Fruit fly (Drosophila melanogaster): ENCODE measurements around the gene CG32413.

CG32413 gene

dm6 chr3L:5927536-5927935, 23.7 kb upstream of the CG32413 start:
- no peak for TF ChIP-seq CG34367 (tag; optimal IDR thresholded peaks at IDR 0.05)
- TF ChIP-seq CG9948 (tag; optimal IDR thresholded peaks at IDR 0.05), result no peak
- no peak for TF ChIP-seq gl (tag; optimal IDR thresholded peaks at IDR 0.05)
- no peak for TF ChIP-seq Snoo (tag; optimal IDR thresholded peaks at IDR 0.05)
- TF ChIP-seq CG32121 (GFP tag; IDR thresholded peaks at IDR 0.05), result no peak
- TF ChIP-seq fd96Ca (GFP tag; IDR thresholded peaks at IDR 0.05), result no peak
- no peak for TF ChIP-seq CG15710 (tag; optimal IDR thresholded peaks at IDR 0.05)
- no peak for TF ChIP-seq Ets98B (GFP tag; IDR thresholded peaks at IDR 0.05)
- no peak for TF ChIP-seq CG12605 (GFP tag; IDR thresholded peaks at IDR 0.05)
- no peak for TF ChIP-seq rn (GFP tag; IDR thresholded peaks at IDR 0.05)
- TF ChIP-seq CG13204 (GFP tag; optimal IDR thresholded peaks at IDR 0.05), result no peak

- TF ChIP-seq gl (tag; optimal IDR thresholded peaks at IDR 0.05) (no peak), CG14655 (GFP tag; optimal IDR thresholded peaks at IDR 0.05) (no peak), CG4496 (GFP tag; IDR thresholded peaks at IDR 0.05) (peak; percentile 66; the same call in 2 of the 3 replicates), CG17806 (tag; optimal IDR thresholded peaks at IDR 0.05) (no peak), Snoo (tag; optimal IDR thresholded peaks at IDR 0.05) (peak; percentile 20), CG32121 (GFP tag; IDR thresholded peaks at IDR 0.05) (peak; percentile 68), CG8301 (tag; optimal IDR thresholded peaks at IDR 0.05) (peak; percentile 13), CG10348 (GFP tag; IDR thresholded peaks at IDR 0.05) (no peak), fd96Ca (GFP tag; IDR thresholded peaks at IDR 0.05) (peak; percentile 12; the same call in 1 of the 3 replicates), rn (GFP tag; IDR thresholded peaks at IDR 0.05) (no peak), CG15710 (tag; optimal IDR thresholded peaks at IDR 0.05) (peak; percentile 5), CG8159 (tag; optimal IDR thresholded peaks at IDR 0.05) (no peak), Pif1A (GFP tag; optimal IDR thresholded peaks at IDR 0.05) (peak; percentile 23), CG9948 (tag; optimal IDR thresholded peaks at IDR 0.05) (no peak), D1 (tag; optimal IDR thresholded peaks at IDR 0.05) (no peak), CG12605 (GFP tag; IDR thresholded peaks at IDR 0.05) (peak; percentile 12; the same call in 1 of the 2 replicates), EcR (GFP tag; optimal IDR thresholded peaks at IDR 0.05) (peak; percentile 55), CG34367 (tag; optimal IDR thresholded peaks at IDR 0.05) (no peak), Ets98B (GFP tag; IDR thresholded peaks at IDR 0.05) (peak; percentile 60; the same call in 1 of the 2 replicates), CG13204 (GFP tag; optimal IDR thresholded peaks at IDR 0.05) (no peak), Pif1B (GFP tag; optimal IDR thresholded peaks at IDR 0.05) (peak; percentile 34)
Observed at dm6 chr3L:5926015-5926988, 22.4 kb upstream of the CG32413 start.

- TF ChIP-seq CG32121 (GFP tag; IDR thresholded peaks at IDR 0.05), result 0 out of 2 replicates have a peak, but pooled peaks have one; percentile 19
- TF ChIP-seq CG34367 (tag; optimal IDR thresholded peaks at IDR 0.05), result no peak
- no peak for TF ChIP-seq CG4496 (GFP tag; IDR thresholded peaks at IDR 0.05)
- TF ChIP-seq rn (GFP tag; IDR thresholded peaks at IDR 0.05), result no peak
Observed at dm6 chr3L:5923646-5924122, 19.8 kb upstream of the CG32413 start, which contains the start of gene CG33523. CG33523 (plus strand) TSS chr3L:5923862.

- TF ChIP-seq CG34367 (tag; optimal IDR thresholded peaks at IDR 0.05) (peak; percentile 21), CG32121 (GFP tag; IDR thresholded peaks at IDR 0.05) (0 out of 2 replicates have a peak, but pooled peaks have one; percentile 11), CG13204 (GFP tag; optimal IDR thresholded peaks at IDR 0.05) (peak; percentile 76), D1 (tag; optimal IDR thresholded peaks at IDR 0.05) (no peak), EcR (GFP tag; optimal IDR thresholded peaks at IDR 0.05) (no peak), CG10348 (GFP tag; IDR thresholded peaks at IDR 0.05) (no peak), CG8159 (tag; optimal IDR thresholded peaks at IDR 0.05) (no peak), CG12605 (GFP tag; IDR thresholded peaks at IDR 0.05) (no peak), CG8301 (tag; optimal IDR thresholded peaks at IDR 0.05) (no peak), rn (GFP tag; IDR thresholded peaks at IDR 0.05) (no peak), Ets98B (GFP tag; IDR thresholded peaks at IDR 0.05) (peak; percentile 41; the same call in 1 of the 2 replicates), Pif1B (GFP tag; optimal IDR thresholded peaks at IDR 0.05) (no peak), CG9948 (tag; optimal IDR thresholded peaks at IDR 0.05) (no peak), Pif1A (GFP tag; optimal IDR thresholded peaks at IDR 0.05) (no peak), fd96Ca (GFP tag; IDR thresholded peaks at IDR 0.05) (0 out of 3 replicates have a peak, but pooled peaks have one; percentile 42), gl (tag; optimal IDR thresholded peaks at IDR 0.05) (no peak), CG17806 (tag; optimal IDR thresholded peaks at IDR 0.05) (no peak), CG15710 (tag; optimal IDR thresholded peaks at IDR 0.05) (no peak), CG14655 (GFP tag; optimal IDR thresholded peaks at IDR 0.05) (no peak), Snoo (tag; optimal IDR thresholded peaks at IDR 0.05) (no peak), CG4496 (GFP tag; IDR thresholded peaks at IDR 0.05) (peak; percentile 56; the same call in 1 of the 3 replicates)
Observed at dm6 chr3L:5922005-5922685, 18.3 kb upstream of the CG32413 start, which contains the start of gene CG32407. CG32407 (plus strand) TSS chr3L:5922055.

dm6 chr3L:5921216-5921615, 17.4 kb upstream of the CG32413 start, which contains the start of gene PXo:
PXo (minus strand) TSS chr3L:5921316.
- TF ChIP-seq fd96Ca (GFP tag; IDR thresholded peaks at IDR 0.05), result no peak
- TF ChIP-seq CG12605 (GFP tag; IDR thresholded peaks at IDR 0.05), result no peak
- no peak for TF ChIP-seq CG4496 (GFP tag; IDR thresholded peaks at IDR 0.05)
- TF ChIP-seq CG17806 (tag; optimal IDR thresholded peaks at IDR 0.05), result no peak
- TF ChIP-seq Pif1A (GFP tag; optimal IDR thresholded peaks at IDR 0.05), result no peak
- TF ChIP-seq CG8301 (tag; optimal IDR thresholded peaks at IDR 0.05), result no peak
- no peak for TF ChIP-seq CG14655 (GFP tag; optimal IDR thresholded peaks at IDR 0.05)
- TF ChIP-seq CG32121 (GFP tag; IDR thresholded peaks at IDR 0.05), result no peak
- TF ChIP-seq CG9948 (tag; optimal IDR thresholded peaks at IDR 0.05), result no peak
- TF ChIP-seq rn (GFP tag; IDR thresholded peaks at IDR 0.05), result no peak
- TF ChIP-seq Ets98B (GFP tag; IDR thresholded peaks at IDR 0.05), result no peak
- no peak for TF ChIP-seq D1 (tag; optimal IDR thresholded peaks at IDR 0.05)
- TF ChIP-seq CG15710 (tag; optimal IDR thresholded peaks at IDR 0.05), result no peak
- no peak for TF ChIP-seq CG13204 (GFP tag; optimal IDR thresholded peaks at IDR 0.05)
- TF ChIP-seq Snoo (tag; optimal IDR thresholded peaks at IDR 0.05), result no peak
- TF ChIP-seq CG10348 (GFP tag; IDR thresholded peaks at IDR 0.05), result no peak
- no peak for TF ChIP-seq EcR (GFP tag; optimal IDR thresholded peaks at IDR 0.05)

Data from whole organism, pupa.